Fruit fly (Drosophila melanogaster) ovary, adult (tissue): ENCODE results near the gene Pld3.

Source experiments
- CG17801 ChIP-seq: fragments of 200-800 bp; optimal IDR thresholded peaks from 2 replicates; lab custom pipeline; 2019; ENCODE audit warnings: missing biosample characterization, mild to moderate bottlenecking, missing genetic modification characterization, moderate library complexity; ENCODE audit not compliant: partially characterized antibody

Pld3 gene

DNA sequence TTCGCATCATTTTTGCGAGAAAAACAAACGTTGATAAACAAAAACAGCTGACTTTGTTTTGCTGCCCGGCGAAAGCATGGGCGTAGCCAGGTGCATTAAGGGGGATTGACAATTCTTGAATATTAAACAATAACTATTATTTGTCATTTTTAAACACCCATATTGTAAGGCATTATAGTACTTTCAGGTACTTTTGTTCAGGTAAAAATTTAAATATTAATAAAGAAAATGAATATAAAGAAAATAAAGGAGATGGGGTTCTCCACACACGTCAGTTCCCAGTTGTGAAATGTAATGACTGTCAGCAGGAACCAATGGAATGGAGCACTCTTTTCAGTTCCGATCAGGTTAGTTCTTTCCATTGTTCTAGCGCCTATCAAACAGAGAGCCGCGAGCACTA lies at the start of gene Pld3, which contains the start of gene Coq3:
Gene Pld3 (plus strand): TSS at position 294 of the 400 bp plus-strand sequence.
Gene Coq3 (minus strand): TSS at position 58 of the 400 bp plus-strand sequence.
- TF ChIP-seq CG17801 (GFP tag; lab: Kevin White, UChicago), result peak; percentile 93

DNA sequence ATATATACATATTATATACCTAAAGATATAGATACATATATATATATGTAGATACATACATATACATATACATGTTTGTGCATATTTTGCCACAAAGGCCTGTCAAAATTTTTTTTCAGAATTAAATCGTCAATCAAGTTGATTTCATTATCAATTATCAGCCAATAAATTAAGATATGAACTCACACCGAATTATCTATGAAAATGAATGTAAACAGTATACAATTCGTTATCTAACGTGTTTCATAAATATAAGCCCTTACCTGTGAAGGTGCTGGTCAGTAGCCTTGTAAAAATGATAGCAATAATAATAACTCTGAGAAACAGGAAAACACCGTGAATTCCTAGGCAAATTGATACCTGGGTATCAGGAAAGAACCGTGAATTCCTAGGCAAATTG lies 49.0 kb upstream of the Pld3 start:
- TF ChIP-seq CG17801 (GFP tag; lab: Kevin White, UChicago), result no peak

DNA sequence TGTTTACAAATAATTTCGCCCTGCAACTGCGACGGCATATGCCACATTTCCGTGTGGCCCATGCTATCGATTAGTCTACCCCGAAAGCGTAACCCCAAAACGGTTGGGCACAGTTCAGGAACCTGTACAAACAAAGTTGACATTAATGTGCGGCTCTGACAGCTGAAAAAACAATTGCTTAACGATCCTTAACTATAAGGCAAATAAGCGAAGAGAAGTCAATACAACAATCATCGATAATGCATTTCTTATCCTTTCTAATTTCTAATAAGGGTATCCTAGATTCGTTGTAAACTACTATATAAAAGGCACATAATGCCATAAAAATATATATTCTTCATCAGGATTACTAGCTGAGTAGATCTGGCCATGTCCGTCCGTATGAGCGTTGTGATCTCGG lies 46.8 kb upstream of the Pld3 start:
- no peak for TF ChIP-seq CG17801 (GFP tag; lab: Kevin White, UChicago)

DNA sequence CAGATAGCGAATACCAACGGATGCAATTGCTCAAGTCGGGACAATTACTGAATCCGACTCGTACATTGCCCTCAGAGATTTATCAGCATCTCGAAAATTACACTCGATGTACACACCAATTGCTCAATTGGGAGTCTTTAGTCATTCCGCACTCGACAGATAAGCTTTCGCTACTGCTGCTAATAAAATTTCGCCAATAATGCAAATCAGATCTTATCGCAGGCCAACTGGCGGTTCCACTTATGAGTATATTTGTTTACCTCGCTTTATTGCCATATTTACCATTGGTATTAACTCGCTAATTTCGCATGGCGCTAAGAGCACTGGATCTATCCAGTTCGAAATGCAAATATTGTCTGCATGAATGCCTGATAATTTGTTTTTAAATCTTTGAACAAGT lies 45.1 kb upstream of the Pld3 start:
- no peak for TF ChIP-seq CG17801 (GFP tag; lab: Kevin White, UChicago)

DNA sequence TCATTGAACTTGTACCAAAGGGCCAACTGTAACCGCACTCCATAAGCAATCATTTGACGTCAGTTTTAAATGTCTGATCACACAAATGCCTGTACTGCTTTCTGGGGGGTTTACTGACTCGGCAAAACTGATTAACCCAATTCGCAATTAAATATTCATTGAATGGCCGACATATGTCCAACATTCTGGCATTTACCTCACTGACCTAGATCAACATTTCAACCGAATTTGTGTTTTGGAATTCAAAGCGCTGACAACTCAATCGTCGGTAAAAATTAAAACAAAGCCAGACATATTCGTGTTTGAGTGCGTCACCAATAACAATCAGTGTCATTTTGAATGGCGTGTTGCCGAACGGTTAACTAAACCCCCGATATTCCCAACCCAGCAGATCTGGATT lies 43.0 kb upstream of the Pld3 start:
- no peak for TF ChIP-seq CG17801 (GFP tag; lab: Kevin White, UChicago)

DNA sequence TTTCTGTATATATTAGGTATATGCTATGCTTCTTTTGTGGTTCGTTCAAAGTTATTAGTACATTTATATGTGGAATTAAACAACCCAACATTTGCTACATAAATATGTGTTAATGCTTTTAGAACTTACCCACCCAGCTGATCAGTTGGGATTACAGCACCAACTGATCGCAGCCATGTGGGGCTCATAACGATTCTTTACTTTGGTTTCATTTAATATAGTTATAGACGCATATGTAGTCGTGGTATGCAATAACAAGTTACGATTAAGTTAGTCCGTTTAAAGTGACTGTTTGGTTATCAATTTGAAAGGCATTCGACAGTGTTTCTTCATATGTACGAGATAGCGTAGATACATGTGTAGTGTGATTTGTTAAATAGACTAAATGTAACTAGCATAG lies 22.9 kb upstream of the Pld3 start:
- TF ChIP-seq CG17801 (GFP tag; lab: Kevin White, UChicago), result no peak

DNA sequence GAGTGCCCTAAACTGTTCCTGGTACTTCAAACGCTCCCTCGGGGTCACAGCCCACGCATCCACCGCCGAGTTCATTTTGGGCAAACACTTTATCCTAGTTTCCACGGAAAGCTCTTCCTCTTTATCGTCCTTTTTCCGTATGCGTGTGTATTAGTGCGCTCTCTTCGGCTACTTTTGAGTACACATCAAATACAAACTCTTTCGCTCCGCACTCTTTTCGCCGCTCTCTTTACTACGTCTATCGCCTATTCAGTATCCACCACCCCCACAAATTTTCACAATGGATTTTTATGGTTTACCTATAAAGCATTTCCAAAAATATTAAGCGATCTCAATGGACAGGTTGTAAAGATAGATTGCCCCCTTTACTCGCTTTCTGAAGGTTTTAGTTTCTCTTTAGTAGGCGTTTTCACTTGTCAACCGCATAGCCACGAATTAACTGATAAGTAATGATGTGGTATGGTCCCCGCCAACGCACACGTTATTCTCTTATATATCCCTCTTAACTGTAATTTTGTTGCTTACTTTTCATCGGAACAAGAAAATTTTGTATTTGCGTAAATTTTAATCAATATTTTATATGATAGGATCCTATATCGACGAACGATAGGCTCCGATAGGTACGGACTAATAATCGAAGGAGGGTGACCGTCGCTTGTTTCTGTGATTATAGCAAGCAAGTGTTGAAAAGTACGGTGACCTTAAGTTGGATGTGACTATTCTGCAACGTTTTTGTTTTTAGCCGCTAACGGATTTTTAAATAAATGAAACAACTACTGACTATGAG lies 16.7 kb upstream of the Pld3 start, which contains the start of gene Dap160:
Gene Dap160 (minus strand): TSS at position 634 of the 787 bp plus-strand sequence.
- TF ChIP-seq CG17801 (GFP tag; lab: Kevin White, UChicago), result no peak

DNA sequence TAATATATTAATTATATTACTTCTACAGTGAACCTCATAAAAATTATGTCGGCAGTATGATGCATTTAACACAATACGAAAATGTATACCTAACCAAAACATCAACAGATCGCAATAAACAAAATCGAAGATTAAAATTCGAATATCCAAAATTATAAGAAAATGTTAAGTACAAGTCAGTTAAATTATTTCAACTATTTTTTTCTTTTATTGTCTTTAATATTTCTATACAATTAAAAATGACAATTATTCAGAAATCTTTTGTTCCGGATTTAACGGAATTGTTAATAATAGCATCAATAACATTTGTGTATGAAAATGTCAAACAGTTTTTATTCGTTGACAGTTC lies 16.2 kb upstream of the Pld3 start:
- no peak for TF ChIP-seq CG17801 (GFP tag; lab: Kevin White, UChicago)

DNA sequence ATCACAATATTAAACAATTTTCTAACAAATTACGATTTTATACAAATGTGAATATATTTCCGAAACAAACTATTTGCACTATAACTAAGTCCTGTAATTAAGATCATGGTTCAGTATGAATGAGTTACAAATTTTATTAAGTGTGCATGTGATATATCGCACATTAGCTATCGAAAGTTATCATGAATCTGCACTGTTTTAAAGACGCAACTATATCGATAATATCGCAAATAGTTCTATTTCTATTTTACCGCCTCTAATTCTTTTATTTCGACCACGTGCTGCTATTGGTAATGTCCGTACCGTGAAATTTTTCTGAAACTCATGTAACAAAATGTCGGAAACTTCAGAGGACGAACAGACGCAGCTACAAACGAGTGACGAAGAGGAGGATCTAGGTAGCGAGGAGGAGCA lies 15.7 kb upstream of the Pld3 start, which contains the start of gene pths:
Gene pths (plus strand): TSS at position 258 of the 414 bp plus-strand sequence.
- no peak for TF ChIP-seq CG17801 (GFP tag; lab: Kevin White, UChicago)

DNA sequence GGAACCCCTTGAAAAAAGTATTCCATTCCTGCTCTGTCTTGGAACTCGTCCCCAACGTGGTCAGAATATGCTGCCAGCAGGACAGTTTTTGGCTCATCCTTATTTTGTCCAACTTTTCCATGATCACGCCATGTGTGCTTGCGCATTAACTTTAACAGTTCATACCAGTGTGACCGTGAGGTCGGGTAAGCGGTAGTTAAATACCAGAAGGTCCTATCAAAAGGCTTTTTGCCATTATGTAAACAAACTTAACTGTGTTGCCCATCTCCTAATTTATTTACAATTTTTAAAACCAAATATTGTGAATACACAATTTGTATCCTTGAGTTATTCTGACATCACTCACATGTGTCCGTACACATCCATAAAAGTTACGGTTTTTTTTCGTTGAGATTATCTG lies 10.4 kb upstream of the Pld3 start, which contains the start of gene del:
Gene del (minus strand): TSS at position 305 of the 400 bp plus-strand sequence.
- no peak for TF ChIP-seq CG17801 (GFP tag; lab: Kevin White, UChicago)

DNA sequence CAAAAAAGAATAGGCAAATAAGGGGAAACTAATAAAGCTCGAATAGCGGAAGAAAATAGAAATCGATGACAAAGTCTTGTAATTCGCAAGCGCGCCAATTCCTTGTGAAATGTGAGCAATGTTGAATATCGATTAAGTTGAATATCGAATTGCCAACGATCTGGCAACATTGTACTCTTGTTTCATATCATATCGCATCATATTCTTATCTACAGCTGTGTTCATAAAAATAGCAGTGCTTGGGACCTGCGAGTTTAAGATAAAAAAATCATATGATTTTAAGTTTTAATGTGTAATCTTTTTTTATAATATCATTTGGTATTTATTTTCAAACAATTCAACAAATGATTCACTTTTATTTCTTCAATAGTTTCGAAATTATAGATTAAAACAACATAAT lies 9.6 kb upstream of the Pld3 start:
- no peak for TF ChIP-seq CG17801 (GFP tag; lab: Kevin White, UChicago)

DNA sequence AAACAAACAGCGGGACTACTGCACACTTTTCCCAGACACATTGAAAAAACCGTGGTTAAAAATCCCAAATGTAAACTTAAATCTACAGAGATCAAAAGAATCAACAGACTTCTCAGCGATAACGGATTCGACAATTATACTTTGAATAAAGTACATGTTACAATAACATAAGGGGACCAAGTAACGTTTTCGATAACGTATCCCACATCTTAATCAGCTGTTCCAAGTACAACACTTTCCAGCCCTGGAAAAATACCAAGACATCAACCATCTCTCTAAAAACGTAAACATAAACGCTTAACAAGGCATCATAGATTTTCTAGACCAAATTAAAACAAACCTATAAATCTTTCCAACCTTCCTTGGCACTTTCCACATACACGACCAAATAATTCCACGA lies 4.8 kb upstream of the Pld3 start:
- no peak for TF ChIP-seq CG17801 (GFP tag; lab: Kevin White, UChicago)

DNA sequence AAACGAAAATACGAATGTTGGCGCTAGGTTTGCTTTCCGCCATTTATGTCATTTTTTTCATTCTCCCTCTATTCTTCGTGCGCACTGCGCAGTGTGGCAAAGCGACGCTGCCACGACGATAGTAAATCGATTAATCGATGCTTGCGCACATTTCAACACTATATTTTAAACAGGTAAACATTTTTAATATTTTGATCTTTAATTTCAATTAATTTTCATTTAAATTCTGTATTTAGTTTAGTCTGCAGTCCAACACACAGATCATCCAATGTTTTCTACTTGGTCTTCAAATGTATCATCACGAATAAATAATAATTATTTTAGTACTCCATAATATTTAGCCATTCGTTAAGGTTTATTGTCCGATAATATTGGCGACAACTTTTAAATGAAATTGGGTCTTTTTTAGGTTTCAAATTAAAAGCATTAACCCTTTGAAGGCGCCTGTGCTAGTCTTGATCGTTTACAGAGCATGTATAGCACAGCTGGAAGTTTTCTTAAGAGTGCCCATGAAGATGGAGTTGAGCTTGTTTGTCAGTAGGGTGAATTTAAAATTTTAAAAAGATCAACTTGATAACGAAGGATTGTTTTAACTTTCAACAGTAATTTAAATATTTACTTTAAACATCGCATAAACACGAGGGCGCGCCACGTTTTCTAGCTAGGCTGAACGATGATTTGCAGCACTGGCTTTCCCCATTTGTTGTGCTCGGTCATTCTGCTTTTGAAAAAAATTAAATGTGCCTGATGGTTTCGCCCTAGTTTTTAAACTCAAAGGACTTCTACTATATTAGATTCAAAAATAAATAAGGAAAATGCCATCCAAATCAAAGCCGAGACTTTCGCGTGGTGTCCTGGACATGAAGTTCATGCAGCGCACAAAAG lies 2.2 kb upstream of the Pld3 start, which contains the start of the genes Mpp6 and E2f2:
Gene Mpp6 (plus strand): TSS at position 133 of the 885 bp plus-strand sequence.
Gene E2f2 (minus strand): TSS at position 594 of the 885 bp plus-strand sequence.
- TF ChIP-seq CG17801 (GFP tag; lab: Kevin White, UChicago), result peak; percentile 52

DNA sequence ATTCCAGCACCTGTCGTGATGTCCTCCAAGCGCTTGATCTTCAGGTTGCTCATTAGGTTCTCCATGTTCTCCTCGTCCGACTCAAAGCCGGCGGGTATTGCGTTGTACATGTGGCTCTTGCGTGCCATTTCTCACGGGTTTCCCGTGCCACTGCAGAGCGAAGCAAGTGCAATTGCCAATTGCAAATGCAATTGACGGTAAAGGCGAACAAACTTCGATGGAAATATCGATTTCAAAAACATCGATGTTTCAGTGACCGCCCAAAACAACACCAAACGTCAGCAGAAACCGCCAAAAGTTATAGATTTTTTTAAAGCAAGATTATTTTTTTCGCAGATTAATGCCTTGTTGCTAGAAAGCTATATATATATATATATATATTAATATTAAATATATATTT lies 4.2 kb downstream of the Pld3 start, which contains the start of gene Nbr:
Gene Nbr (minus strand): TSS at position 209 of the 400 bp plus-strand sequence.
- peak; percentile 52 for TF ChIP-seq CG17801 (GFP tag; lab: Kevin White, UChicago)

DNA sequence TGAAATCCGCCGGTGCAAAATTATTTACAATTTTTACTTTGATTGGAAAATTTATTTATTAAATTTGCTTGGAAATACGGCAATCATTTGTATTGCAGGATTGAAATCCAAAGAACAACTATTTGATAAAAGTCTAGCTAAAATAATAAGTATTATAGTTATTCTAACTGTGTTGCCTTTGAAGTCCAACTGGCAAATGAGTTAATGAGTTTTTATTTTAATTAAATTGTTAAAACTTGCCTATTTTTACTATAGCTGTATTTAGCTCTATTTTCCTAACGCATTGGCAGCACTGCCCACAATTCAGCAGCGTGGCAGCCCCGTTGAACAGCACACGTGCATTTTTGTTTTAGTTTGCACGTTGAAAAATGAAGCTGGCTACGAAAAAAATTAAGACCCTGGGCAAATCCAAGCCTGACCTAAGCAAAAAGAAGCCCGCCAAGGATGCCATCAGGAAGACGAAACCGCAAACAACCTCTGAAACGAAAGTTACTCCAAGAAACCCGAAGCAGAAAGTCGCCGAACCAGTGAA lies 4.7 kb downstream of the Pld3 start, which contains the start of gene Noc2:
Gene Noc2 (plus strand): TSS at position 331 of the 532 bp plus-strand sequence.
- no peak for TF ChIP-seq CG17801 (GFP tag; lab: Kevin White, UChicago)
